Fruit fly (Drosophila melanogaster): ENCODE measurements around the gene CG5421.

CG5421 gene

dm6 chr2L:12434535-12434938 is 13.4 kb downstream of the CG5421 start, which contains the start of gene SC35:
Gene SC35 (minus strand): TSS chr2L:12434665.
- peak; percentile 55; the same call in 2 of the 3 replicates for TF ChIP-seq CG4496 (GFP tag; IDR thresholded peaks at IDR 0.05)
- no peak for TF ChIP-seq CG9948 (tag; optimal IDR thresholded peaks at IDR 0.05)
- TF ChIP-seq EcR (GFP tag; optimal IDR thresholded peaks at IDR 0.05) = peak; percentile 54

dm6 chr2L:12433712-12434534 is 14.0 kb downstream of the CG5421 start, which contains the start of gene eRF3:
Gene eRF3 (plus strand): TSS chr2L:12434452.
- peak; percentile 13 for TF ChIP-seq CG12605 (GFP tag; IDR thresholded peaks at IDR 0.05)
- TF ChIP-seq Ets98B (GFP tag; IDR thresholded peaks at IDR 0.05) = peak; percentile 59; the same call in 1 of the 2 replicates
- no peak for TF ChIP-seq CG14655 (GFP tag; optimal IDR thresholded peaks at IDR 0.05)
- no peak for TF ChIP-seq EcR (GFP tag; optimal IDR thresholded peaks at IDR 0.05)
- TF ChIP-seq CG8159 (tag; optimal IDR thresholded peaks at IDR 0.05) = peak; percentile 78
- TF ChIP-seq gl (tag; optimal IDR thresholded peaks at IDR 0.05) = no peak
- TF ChIP-seq fd96Ca (GFP tag; IDR thresholded peaks at IDR 0.05) = peak; percentile 10; the same call in 2 of the 3 replicates
- TF ChIP-seq CG17806 (tag; optimal IDR thresholded peaks at IDR 0.05) = peak; percentile 56
- TF ChIP-seq CG4496 (GFP tag; IDR thresholded peaks at IDR 0.05) = 0 out of 3 replicates have a peak, but pooled peaks have one; percentile 25
- TF ChIP-seq Pif1A (GFP tag; optimal IDR thresholded peaks at IDR 0.05) = no peak
- TF ChIP-seq rn (GFP tag; IDR thresholded peaks at IDR 0.05) = no peak; the same call in 1 of the 2 replicates
- peak; percentile 24; the same call in 1 of the 2 replicates for TF ChIP-seq CG10348 (GFP tag; IDR thresholded peaks at IDR 0.05)
- TF ChIP-seq Pif1B (GFP tag; optimal IDR thresholded peaks at IDR 0.05) = peak; percentile 22
- TF ChIP-seq CG9948 (tag; optimal IDR thresholded peaks at IDR 0.05) = peak; percentile 64
- TF ChIP-seq Snoo (tag; optimal IDR thresholded peaks at IDR 0.05) = peak; percentile 46
- peak; percentile 56 for TF ChIP-seq CG34367 (tag; optimal IDR thresholded peaks at IDR 0.05)
- peak; percentile 33 for TF ChIP-seq CG8301 (tag; optimal IDR thresholded peaks at IDR 0.05)
- TF ChIP-seq CG15710 (tag; optimal IDR thresholded peaks at IDR 0.05) = peak; percentile 73
- TF ChIP-seq CG13204 (GFP tag; optimal IDR thresholded peaks at IDR 0.05) = no peak
- TF ChIP-seq D1 (tag; optimal IDR thresholded peaks at IDR 0.05) = no peak
- peak; percentile 56 for TF ChIP-seq CG32121 (GFP tag; IDR thresholded peaks at IDR 0.05)

- TF ChIP-seq Snoo (tag; optimal IDR thresholded peaks at IDR 0.05) (no peak), CG9948 (tag; optimal IDR thresholded peaks at IDR 0.05) (no peak), rn (GFP tag; IDR thresholded peaks at IDR 0.05) (no peak), EcR (GFP tag; optimal IDR thresholded peaks at IDR 0.05) (no peak), D1 (tag; optimal IDR thresholded peaks at IDR 0.05) (no peak), Ets98B (GFP tag; IDR thresholded peaks at IDR 0.05) (no peak), gl (tag; optimal IDR thresholded peaks at IDR 0.05) (no peak), Pif1B (GFP tag; optimal IDR thresholded peaks at IDR 0.05) (no peak), CG15710 (tag; optimal IDR thresholded peaks at IDR 0.05) (no peak), CG8159 (tag; optimal IDR thresholded peaks at IDR 0.05) (no peak), CG13204 (GFP tag; optimal IDR thresholded peaks at IDR 0.05) (no peak), CG12605 (GFP tag; IDR thresholded peaks at IDR 0.05) (no peak), CG4496 (GFP tag; IDR thresholded peaks at IDR 0.05) (no peak), fd96Ca (GFP tag; IDR thresholded peaks at IDR 0.05) (no peak), CG8301 (tag; optimal IDR thresholded peaks at IDR 0.05) (no peak), CG34367 (tag; optimal IDR thresholded peaks at IDR 0.05) (no peak), Pif1A (GFP tag; optimal IDR thresholded peaks at IDR 0.05) (no peak), CG32121 (GFP tag; IDR thresholded peaks at IDR 0.05) (no peak)
Measured at dm6 chr2L:12430792-12431191, 17.1 kb downstream of the CG5421 start, which contains the start of gene CG5435. Gene CG5435 (minus strand): TSS chr2L:12430892.

dm6 chr2L:12427487-12428101 is 20.3 kb downstream of the CG5421 start, which contains the start of the genes CG5446 and Trm1:
Gene CG5446 (minus strand): TSS chr2L:12427709.
Gene Trm1 (plus strand): TSS chr2L:12428028.
- TF ChIP-seq CG15710 (tag; optimal IDR thresholded peaks at IDR 0.05) = peak; percentile 66
- peak; percentile 46 for TF ChIP-seq Pif1B (GFP tag; optimal IDR thresholded peaks at IDR 0.05)
- no peak for TF ChIP-seq CG4496 (GFP tag; IDR thresholded peaks at IDR 0.05)
- no peak for TF ChIP-seq EcR (GFP tag; optimal IDR thresholded peaks at IDR 0.05)
- no peak for TF ChIP-seq rn (GFP tag; IDR thresholded peaks at IDR 0.05)
- no peak for TF ChIP-seq gl (tag; optimal IDR thresholded peaks at IDR 0.05)
- TF ChIP-seq CG10348 (GFP tag; IDR thresholded peaks at IDR 0.05) = no peak
- peak; percentile 54 for TF ChIP-seq CG17806 (tag; optimal IDR thresholded peaks at IDR 0.05)
- no peak for TF ChIP-seq fd96Ca (GFP tag; IDR thresholded peaks at IDR 0.05)
- peak; percentile 58 for TF ChIP-seq Ets98B (GFP tag; IDR thresholded peaks at IDR 0.05)
- peak; percentile 55 for TF ChIP-seq Snoo (tag; optimal IDR thresholded peaks at IDR 0.05)
- TF ChIP-seq CG14655 (GFP tag; optimal IDR thresholded peaks at IDR 0.05) = no peak
- TF ChIP-seq CG13204 (GFP tag; optimal IDR thresholded peaks at IDR 0.05) = no peak
- peak; percentile 54; the same call in 1 of the 2 replicates for TF ChIP-seq CG32121 (GFP tag; IDR thresholded peaks at IDR 0.05)
- TF ChIP-seq CG9948 (tag; optimal IDR thresholded peaks at IDR 0.05) = peak; percentile 64
- TF ChIP-seq D1 (tag; optimal IDR thresholded peaks at IDR 0.05) = no peak
- TF ChIP-seq CG34367 (tag; optimal IDR thresholded peaks at IDR 0.05) = peak; percentile 27
- peak; percentile 44 for TF ChIP-seq Pif1A (GFP tag; optimal IDR thresholded peaks at IDR 0.05)
- peak; percentile 36 for TF ChIP-seq CG8301 (tag; optimal IDR thresholded peaks at IDR 0.05)
- TF ChIP-seq CG12605 (GFP tag; IDR thresholded peaks at IDR 0.05) = no peak
- peak; percentile 75 for TF ChIP-seq CG8159 (tag; optimal IDR thresholded peaks at IDR 0.05)

dm6 chr2L:12424555-12424954 is 23.4 kb downstream of the CG5421 start, which contains the start of gene Fam92:
Gene Fam92 (plus strand): TSS chr2L:12424904.
- TF ChIP-seq Snoo (tag; optimal IDR thresholded peaks at IDR 0.05) = peak; percentile 42
- no peak for TF ChIP-seq fd96Ca (GFP tag; IDR thresholded peaks at IDR 0.05)
- TF ChIP-seq CG15710 (tag; optimal IDR thresholded peaks at IDR 0.05) = peak; percentile 9

Data from whole organism, pupa.